Fruit fly (Drosophila melanogaster) whole organism, pupa: ENCODE results near the gene CG9917.
A peak's percentile ranks its signal among the peaks of the same experiment; 100 is the strongest.

Experiments
- CG10348 ChIP-seq: fragments of 200-800 bp; sonication (Bioruptor generic); IDR thresholded peaks from 2 replicates; pipeline ENCODE4 v1.3.6; 2022; ENCODE audit warnings: missing biosample characterization, missing genetic modification characterization
- CG12605 ChIP-seq: fragments of 200-800 bp; sonication (Bioruptor generic); IDR thresholded peaks from 2 replicates; pipeline ENCODE4 v1.3.6; 2022; ENCODE audit warnings: missing biosample characterization, missing genetic modification characterization
- CG13204 ChIP-seq: fragments of 200-800 bp; sonication (Bioruptor generic); optimal IDR thresholded peaks from 2 replicates; lab custom pipeline; 2018; ENCODE audit warnings: missing biosample characterization, mild to moderate bottlenecking, missing genetic modification characterization, moderate library complexity
- CG14655 ChIP-seq: fragments of 200-800 bp; sonication (Bioruptor generic); optimal IDR thresholded peaks from 3 replicates; lab custom pipeline; 2017; ENCODE audit warnings: mild to moderate bottlenecking, missing biosample characterization, missing genetic modification reagents, missing genetic modification characterization
- CG15710 ChIP-seq: fragments of 200-800 bp; sonication (Bioruptor generic); optimal IDR thresholded peaks from 2 replicates; lab custom pipeline; 2018; ENCODE audit warnings: missing biosample characterization, mild to moderate bottlenecking, missing genetic modification characterization, moderate library complexity
- CG17806 ChIP-seq: fragments of 200-800 bp; sonication (Bioruptor generic); optimal IDR thresholded peaks from 2 replicates; lab custom pipeline; 2018; ENCODE audit warnings: missing biosample characterization, mild to moderate bottlenecking, missing genetic modification characterization, moderate library complexity
- CG32121 ChIP-seq: fragments of 200-800 bp; sonication (Bioruptor generic); IDR thresholded peaks from 2 replicates; pipeline ENCODE4 v1.3.6; 2022; ENCODE audit warnings: missing biosample characterization, missing genetic modification characterization
- CG34367 ChIP-seq: fragments of 200-800 bp; sonication (Bioruptor generic); optimal IDR thresholded peaks from 2 replicates; lab custom pipeline; 2018; ENCODE audit warnings: missing biosample characterization, mild to moderate bottlenecking, missing genetic modification characterization
- CG4496 ChIP-seq: fragments of 200-800 bp; sonication (Bioruptor generic); IDR thresholded peaks from 3 replicates; pipeline ENCODE4 v1.3.6; 2022; ENCODE audit warnings: missing biosample characterization, missing genetic modification characterization
- CG8159 ChIP-seq: fragments of 200-800 bp; sonication (Bioruptor generic); optimal IDR thresholded peaks from 3 replicates; lab custom pipeline; 2018; ENCODE audit warnings: missing biosample characterization, mild to moderate bottlenecking, missing genetic modification characterization, moderate library complexity
- CG8301 ChIP-seq: fragments of 200-800 bp; sonication (Bioruptor generic); optimal IDR thresholded peaks from 2 replicates; lab custom pipeline; 2018; ENCODE audit warnings: missing biosample characterization, mild to moderate bottlenecking, missing genetic modification characterization
- CG9948 ChIP-seq: fragments of 200-800 bp; sonication (Bioruptor generic); optimal IDR thresholded peaks from 2 replicates; lab custom pipeline; 2018; ENCODE audit warnings: missing biosample characterization, mild to moderate bottlenecking, missing genetic modification characterization, moderate library complexity
- D1 ChIP-seq: fragments of 200-800 bp; sonication (Bioruptor generic); optimal IDR thresholded peaks from 2 replicates; lab custom pipeline; 2018; ENCODE audit warnings: missing biosample characterization, mild to moderate bottlenecking, missing genetic modification characterization, moderate library complexity
- EcR ChIP-seq: fragments of 200-800 bp; sonication (Bioruptor generic); optimal IDR thresholded peaks from 3 replicates; lab custom pipeline; 2019; ENCODE audit warnings: missing biosample characterization, missing genetic modification characterization, mild to moderate bottlenecking, moderate library complexity, missing genetic modification reagents
- Ets98B ChIP-seq: fragments of 200-800 bp; sonication (Bioruptor generic); IDR thresholded peaks from 2 replicates; pipeline ENCODE4 v1.3.6; 2022; ENCODE audit warnings: missing biosample characterization, missing genetic modification characterization
- Pif1A ChIP-seq: fragments of 200-800 bp; sonication (Bioruptor generic); optimal IDR thresholded peaks from 3 replicates; lab custom pipeline; 2016; ENCODE audit warnings: missing biosample characterization, missing genetic modification characterization
- Pif1B ChIP-seq: fragments of 200-800 bp; sonication (Bioruptor generic); optimal IDR thresholded peaks from 3 replicates; lab custom pipeline; 2016; ENCODE audit warnings: missing biosample characterization, missing genetic modification characterization
- Snoo ChIP-seq: fragments of 200-800 bp; sonication (Bioruptor generic); optimal IDR thresholded peaks from 3 replicates; lab custom pipeline; 2017; ENCODE audit warnings: missing biosample characterization, mild to moderate bottlenecking, missing genetic modification characterization, inconsistent platforms
- fd96Ca ChIP-seq: fragments of 200-800 bp; sonication (Bioruptor generic); IDR thresholded peaks from 3 replicates; pipeline ENCODE4 v1.3.6; 2022; ENCODE audit warnings: missing biosample characterization, missing genetic modification characterization
- gl ChIP-seq: fragments of 200-800 bp; sonication (Bioruptor generic); optimal IDR thresholded peaks from 2 replicates; lab custom pipeline; 2018; ENCODE audit warnings: missing biosample characterization, mild to moderate bottlenecking, missing genetic modification characterization
- rn ChIP-seq: fragments of 200-800 bp; sonication (Bioruptor generic); IDR thresholded peaks from 2 replicates; pipeline ENCODE4 v1.3.6; 2022; ENCODE audit warnings: missing biosample characterization, missing genetic modification characterization

The CG9917 gene

dm6 chrX:16281305-16281704 lies 41.7 kb downstream of the CG9917 start:
- TF ChIP-seq CG17806 (tag; lab: Kevin White, UChicago) (no peak), CG15710 (tag; lab: Kevin White, UChicago) (no peak), Ets98B (GFP tag; lab: Robert Waterston, UW) (no peak), Pif1A (no peak), D1 (tag; lab: Kevin White, UChicago) (no peak), CG8159 (no peak), gl (tag; lab: Kevin White, UChicago) (no peak), CG10348 (GFP tag; lab: Robert Waterston, UW) (no peak)

dm6 chrX:16279340-16279941 lies 43.6 kb downstream of the CG9917 start:
- peak; percentile 95 for TF ChIP-seq fd96Ca (GFP tag; lab: Robert Waterston, UW)
- peak; percentile 88 for TF ChIP-seq CG15710 (tag; lab: Kevin White, UChicago)
- TF ChIP-seq CG4496 (GFP tag; lab: Robert Waterston, UW): peak; percentile 97
- TF ChIP-seq Ets98B (GFP tag; lab: Robert Waterston, UW): peak; percentile 93
- TF ChIP-seq CG10348 (GFP tag; lab: Robert Waterston, UW): peak; percentile 84
- peak; percentile 84 for TF ChIP-seq rn (GFP tag; lab: Robert Waterston, UW)
- peak; percentile 92 for TF ChIP-seq CG32121 (GFP tag; lab: Robert Waterston, UW)
- no peak for TF ChIP-seq D1 (tag; lab: Kevin White, UChicago)
- TF ChIP-seq CG8159: peak; percentile 86
- TF ChIP-seq gl (tag; lab: Kevin White, UChicago): peak; percentile 69
- TF ChIP-seq CG12605 (GFP tag; lab: Robert Waterston, UW): peak; percentile 82; the same call in 1 of the 2 replicates
- TF ChIP-seq CG14655 (GFP tag; lab: Kevin White, UChicago): peak; percentile 84
- TF ChIP-seq EcR (GFP tag; lab: Kevin White, UChicago): peak; percentile 0
- peak; percentile 84 for TF ChIP-seq Pif1B
- TF ChIP-seq Pif1A: peak; percentile 86
- TF ChIP-seq CG8301 (tag; lab: Kevin White, UChicago): peak; percentile 78
- TF ChIP-seq CG9948 (tag; lab: Kevin White, UChicago): peak; percentile 79
- TF ChIP-seq CG34367 (tag; lab: Kevin White, UChicago): peak; percentile 75
- TF ChIP-seq Snoo (tag; lab: Kevin White, UChicago): peak; percentile 97
- TF ChIP-seq CG13204 (GFP tag; lab: Kevin White, UChicago): peak; percentile 50
- TF ChIP-seq CG17806 (tag; lab: Kevin White, UChicago): peak; percentile 81

dm6 chrX:16278783-16279182 lies 44.2 kb downstream of the CG9917 start:
- TF ChIP-seq Pif1A (peak; percentile 76), Pif1B (peak; percentile 83), gl (tag; lab: Kevin White, UChicago) (peak; percentile 81), Ets98B (GFP tag; lab: Robert Waterston, UW) (peak; percentile 89), CG17806 (tag; lab: Kevin White, UChicago) (peak; percentile 83), CG32121 (GFP tag; lab: Robert Waterston, UW) (peak; percentile 79), fd96Ca (GFP tag; lab: Robert Waterston, UW) (peak; percentile 92), EcR (GFP tag; lab: Kevin White, UChicago) (peak; percentile 51), CG4496 (GFP tag; lab: Robert Waterston, UW) (peak; percentile 90), CG8301 (tag; lab: Kevin White, UChicago) (peak; percentile 84), rn (GFP tag; lab: Robert Waterston, UW) (peak; percentile 37; the same call in 1 of the 2 replicates), CG10348 (GFP tag; lab: Robert Waterston, UW) (no peak), D1 (tag; lab: Kevin White, UChicago) (peak; percentile 22), CG12605 (GFP tag; lab: Robert Waterston, UW) (peak; percentile 87), Snoo (tag; lab: Kevin White, UChicago) (peak; percentile 78), CG8159 (peak; percentile 87), CG14655 (GFP tag; lab: Kevin White, UChicago) (peak; percentile 87), CG9948 (tag; lab: Kevin White, UChicago) (peak; percentile 83), CG34367 (tag; lab: Kevin White, UChicago) (peak; percentile 88), CG15710 (tag; lab: Kevin White, UChicago) (peak; percentile 90), CG13204 (GFP tag; lab: Kevin White, UChicago) (peak; percentile 88)

DNA sequence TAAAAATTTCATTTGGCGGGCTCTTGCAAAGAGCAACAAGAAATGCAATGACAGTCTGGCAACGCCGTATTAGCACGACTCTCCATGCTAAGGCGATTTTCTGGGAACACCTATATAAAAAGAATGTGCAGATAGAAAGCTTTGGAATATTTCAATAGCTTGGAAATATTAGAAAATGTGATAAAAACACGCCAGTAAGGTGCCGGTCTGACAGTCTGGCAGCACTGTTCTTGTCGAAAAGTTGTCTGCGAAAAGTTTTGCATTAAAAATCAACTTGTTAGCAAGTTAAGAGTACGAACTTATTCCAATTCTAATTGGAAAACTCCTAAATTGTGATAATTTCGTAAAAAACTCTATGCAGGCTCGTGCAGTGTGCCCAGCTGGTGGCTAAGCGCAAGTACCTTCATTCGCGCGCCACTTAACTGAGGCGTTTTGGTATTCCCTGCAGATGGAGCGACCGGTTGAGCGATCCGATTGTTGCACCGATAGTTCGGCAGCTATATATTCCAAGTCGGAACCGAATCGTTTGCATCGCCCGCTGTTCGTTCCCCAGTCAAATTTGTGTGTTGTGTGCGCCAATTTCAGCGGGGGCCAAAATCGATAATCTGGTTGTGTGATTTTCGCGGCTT lies 45.0 kb downstream of the CG9917 start, which contains the start of gene eas:
Gene eas (plus strand): TSS at position 451 of the 629 bp plus-strand sequence.
- TF ChIP-seq fd96Ca (GFP tag; lab: Robert Waterston, UW): 0 out of 3 replicates have a peak, but pooled peaks have one; percentile 36
- TF ChIP-seq CG4496 (GFP tag; lab: Robert Waterston, UW): 0 out of 3 replicates have a peak, but pooled peaks have one; percentile 15
- TF ChIP-seq CG13204 (GFP tag; lab: Kevin White, UChicago): no peak
- TF ChIP-seq CG15710 (tag; lab: Kevin White, UChicago): no peak
- TF ChIP-seq CG17806 (tag; lab: Kevin White, UChicago): no peak
- TF ChIP-seq CG14655 (GFP tag; lab: Kevin White, UChicago): no peak
- TF ChIP-seq Pif1A: no peak
- TF ChIP-seq CG32121 (GFP tag; lab: Robert Waterston, UW): no peak
- no peak for TF ChIP-seq CG8159

DNA sequence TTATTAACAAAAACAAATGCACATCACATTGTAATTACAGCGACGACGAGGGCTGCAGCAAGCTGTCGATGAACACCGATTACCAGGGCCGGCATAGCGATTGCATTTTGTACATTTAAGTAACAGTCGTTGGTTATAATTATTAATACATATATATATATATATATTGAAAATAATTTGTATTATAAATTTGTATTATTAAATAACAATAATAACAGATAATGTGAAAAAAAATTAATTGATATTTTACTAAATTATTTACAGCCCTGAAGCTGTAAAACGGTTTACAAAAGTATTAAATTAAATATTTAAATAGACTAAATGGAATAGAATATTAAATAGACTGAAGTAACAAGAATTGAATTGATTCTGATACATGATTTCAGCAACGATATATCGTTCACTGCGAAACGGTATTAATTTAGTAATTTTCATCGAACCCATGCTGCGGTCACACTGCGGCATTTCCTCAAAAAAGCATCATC lies 47.1 kb downstream of the CG9917 start, which contains the start of the genes kat80 and Prosalpha4:
Gene kat80 (minus strand): TSS at position 327 of the 485 bp plus-strand sequence.
Gene Prosalpha4 (plus strand): TSS at position 417 of the 485 bp plus-strand sequence.
- peak; percentile 26 for TF ChIP-seq CG8159
- TF ChIP-seq CG14655 (GFP tag; lab: Kevin White, UChicago): peak; percentile 36
- TF ChIP-seq CG9948 (tag; lab: Kevin White, UChicago): no peak
- peak; percentile 63 for TF ChIP-seq Snoo (tag; lab: Kevin White, UChicago)
- no peak for TF ChIP-seq CG32121 (GFP tag; lab: Robert Waterston, UW)
- TF ChIP-seq CG15710 (tag; lab: Kevin White, UChicago): peak; percentile 19
